Fruit fly (Drosophila melanogaster): ENCODE measurements around the gene CG7246.

Gene CG7246

DNA sequence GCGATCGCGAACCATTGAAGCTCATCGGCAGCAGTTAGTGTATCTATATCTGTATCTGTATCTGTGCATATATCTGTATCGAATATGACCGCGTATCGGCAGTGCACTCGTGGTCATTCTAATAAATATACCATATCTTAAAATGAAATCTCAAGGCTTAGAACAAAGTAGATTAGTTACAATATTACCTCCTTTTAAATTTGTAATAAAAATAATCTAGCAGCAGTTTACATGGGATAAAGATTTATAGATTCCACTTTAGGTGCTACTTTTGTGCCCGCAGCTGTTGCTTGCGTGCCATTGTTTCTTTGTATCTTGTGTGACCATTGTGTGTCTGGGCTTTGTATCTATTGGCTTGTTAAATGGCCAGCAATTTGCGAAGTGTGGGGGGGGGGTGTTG is 20.8 kb downstream of the CG7246 start (continued):
- TF ChIP-seq CG42726 (GFP tag; IDR thresholded peaks at IDR 0.05; ENCODE audit: partially characterized antibody), result no peak
- no peak for TF ChIP-seq tna (GFP tag; IDR thresholded peaks at IDR 0.05; ENCODE audit: partially characterized antibody)
- peak; percentile 54 for TF ChIP-seq CG12104 (GFP tag; optimal IDR thresholded peaks at IDR 0.05)
- TF ChIP-seq kah (GFP tag; optimal IDR thresholded peaks at IDR 0.05), result peak; percentile 61
- no peak for TF ChIP-seq CG3281 (GFP tag; optimal IDR thresholded peaks at IDR 0.05)
- TF ChIP-seq wek (GFP tag; optimal IDR thresholded peaks at IDR 0.05), result peak; percentile 26
- no peak for TF ChIP-seq CG14860 (GFP tag; IDR thresholded peaks at IDR 0.05; ENCODE audit: partially characterized antibody)
- TF ChIP-seq CG12219 (GFP tag; optimal IDR thresholded peaks at IDR 0.05), result peak; percentile 82
- TF ChIP-seq CG9932 (GFP tag; IDR thresholded peaks at IDR 0.05), result peak; percentile 31; the same call in 1 of the 2 replicates
- TF ChIP-seq ro (GFP tag; IDR thresholded peaks at IDR 0.05), result no peak
- no peak for TF ChIP-seq hth (optimal IDR thresholded peaks at IDR 0.05)
- TF ChIP-seq maf-S (GFP tag; optimal IDR thresholded peaks at IDR 0.05), result peak; percentile 21
- peak; percentile 60 for TF ChIP-seq org-1 (GFP tag; optimal IDR thresholded peaks at IDR 0.05)
- TF ChIP-seq CG11093 (GFP tag; IDR thresholded peaks at IDR 0.05), result peak; percentile 57; the same call in 1 of the 3 replicates
- TF ChIP-seq nmo (GFP tag; optimal IDR thresholded peaks at IDR 0.05), result peak; percentile 57
- no peak for TF ChIP-seq Hr39 (optimal IDR thresholded peaks at IDR 0.05)
- no peak for TF ChIP-seq Sin3A (optimal IDR thresholded peaks at IDR 0.05)
- TF ChIP-seq zfh2 (GFP tag; optimal IDR thresholded peaks at IDR 0.05), result peak; percentile 27
- no peak for TF ChIP-seq Hey (tag; optimal IDR thresholded peaks at IDR 0.05)
- peak; percentile 14 for TF ChIP-seq Chrac-16 (GFP tag; optimal IDR thresholded peaks at IDR 0.05)
- TF ChIP-seq Asciz (GFP tag; optimal IDR thresholded peaks at IDR 0.05), result peak; percentile 51
- peak; percentile 46; the same call in 1 of the 2 replicates for TF ChIP-seq Nf-YA (GFP tag; IDR thresholded peaks at IDR 0.05)
- no peak for TF ChIP-seq Neu2 (GFP tag; optimal IDR thresholded peaks at IDR 0.05; ENCODE audit: borderline replicate concordance)
- TF ChIP-seq CG4854 (GFP tag; optimal IDR thresholded peaks at IDR 0.05), result no peak
- TF ChIP-seq CG6254 (GFP tag; optimal IDR thresholded peaks at IDR 0.05), result peak; percentile 53
- peak; percentile 43 for TF ChIP-seq CG5180 (GFP tag; optimal IDR thresholded peaks at IDR 0.05)
- TF ChIP-seq oc (tag; optimal IDR thresholded peaks at IDR 0.05), result peak; percentile 84
- TF ChIP-seq tll (GFP tag; optimal IDR thresholded peaks at IDR 0.05), result no peak
- peak; percentile 71 for TF ChIP-seq Xbp1 (GFP tag; optimal IDR thresholded peaks at IDR 0.05)
- no peak for TF ChIP-seq ash1 (GFP tag; optimal IDR thresholded peaks at IDR 0.05)
- peak; percentile 80 for TF ChIP-seq ranshi (GFP tag; IDR thresholded peaks at IDR 0.05)
- peak; percentile 77 for TF ChIP-seq CG32767 (GFP tag; IDR thresholded peaks at IDR 0.05)
- TF ChIP-seq CG7987 (GFP tag; optimal IDR thresholded peaks at IDR 0.05), result no peak
- TF ChIP-seq stc (GFP tag; IDR thresholded peaks at IDR 0.05), result 0 out of 2 replicates have a peak, but pooled peaks have one; percentile 39
- no peak for TF ChIP-seq CG30020 (tag; optimal IDR thresholded peaks at IDR 0.05)
- TF ChIP-seq cwo (GFP tag; optimal IDR thresholded peaks at IDR 0.05), result peak; percentile 55
- TF ChIP-seq toy (GFP tag; IDR thresholded peaks at IDR 0.05), result no peak
- no peak for TF ChIP-seq CG11085 (GFP tag; IDR thresholded peaks at IDR 0.05)
- peak; percentile 57 for TF ChIP-seq CG3407 (GFP tag; optimal IDR thresholded peaks at IDR 0.05)
- no peak for TF ChIP-seq ham (GFP tag; IDR thresholded peaks at IDR 0.05)
- TF ChIP-seq chif (GFP tag; optimal IDR thresholded peaks at IDR 0.05), result peak; percentile 48 to 66
- peak; percentile 64 for TF ChIP-seq CG6854 (GFP tag; optimal IDR thresholded peaks at IDR 0.05)
- peak; percentile 62 for TF ChIP-seq Vsx1 (GFP tag; optimal IDR thresholded peaks at IDR 0.05)
- TF ChIP-seq mld (GFP tag; IDR thresholded peaks at IDR 0.05; ENCODE audit: partially characterized antibody), result no peak
- peak; percentile 21 for TF ChIP-seq schlank (tag; optimal IDR thresholded peaks at IDR 0.05)
- TF ChIP-seq cato (GFP tag; optimal IDR thresholded peaks at IDR 0.05; ENCODE audit: borderline replicate concordance), result no peak
- TF ChIP-seq CG32532 (GFP tag; IDR thresholded peaks at IDR 0.05), result peak; percentile 49; the same call in 1 of the 2 replicates
- no peak for TF ChIP-seq Gug (GFP tag; IDR thresholded peaks at IDR 0.05)
- TF ChIP-seq HHEX (GFP tag; optimal IDR thresholded peaks at IDR 0.05), result peak; percentile 63
- no peak for TF ChIP-seq prd (optimal IDR thresholded peaks at IDR 0.05)
- TF ChIP-seq prd (GFP tag; IDR thresholded peaks at IDR 0.05), result peak; percentile 63
